Worm (Caenorhabditis elegans) whole organism, late embryonic: ENCODE data around the gene clec-47.

ENCODE experiments used
- C38D4.7 ChIP-seq: fragments of 200-800 bp; sonication (Bioruptor generic); optimal IDR thresholded peaks from 2 replicates; lab custom pipeline; 2018; ENCODE audit warnings: mild to moderate bottlenecking, missing genetic modification characterization, moderate library complexity, missing compliant biosample characterization
- F13H6.1 ChIP-seq: sonication (generic microtip); optimal IDR thresholded peaks from 2 replicates; lab custom pipeline; 2016; ENCODE audit warnings: missing genetic modification characterization, missing compliant biosample characterization
- ceh-19 ChIP-seq: fragments of 200-800 bp; sonication (Bioruptor generic); optimal IDR thresholded peaks from 2 replicates; lab custom pipeline; 2018; ENCODE audit warnings: mild to moderate bottlenecking, missing genetic modification characterization, missing compliant biosample characterization
- ceh-2 ChIP-seq: sonication (generic microtip); optimal IDR thresholded peaks from 2 replicates; lab custom pipeline; 2016; ENCODE audit warnings: missing genotype, missing genetic modification characterization, missing compliant biosample characterization
- ceh-22 ChIP-seq: sonication (generic microtip); optimal IDR thresholded peaks from 2 replicates; lab custom pipeline; 2017; ENCODE audit warnings: missing biosample characterization, missing genetic modification characterization
- ceh-30 ChIP-seq: fragments of 150-350 bp; optimal IDR thresholded peaks from 2 replicates; lab custom pipeline; 2014; ENCODE audit warnings: missing biosample characterization, missing genetic modification characterization
- ceh-9 ChIP-seq: sonication (generic microtip); optimal IDR thresholded peaks from 2 replicates; lab custom pipeline; 2016; ENCODE audit warnings: mild to moderate bottlenecking, missing genetic modification characterization, inconsistent platforms, missing compliant biosample characterization
- pqm-1 ChIP-seq: sonication (generic microtip); optimal IDR thresholded peaks from 2 replicates; lab custom pipeline; 2016; ENCODE audit warnings: missing genetic modification characterization, missing compliant biosample characterization

DNA sequence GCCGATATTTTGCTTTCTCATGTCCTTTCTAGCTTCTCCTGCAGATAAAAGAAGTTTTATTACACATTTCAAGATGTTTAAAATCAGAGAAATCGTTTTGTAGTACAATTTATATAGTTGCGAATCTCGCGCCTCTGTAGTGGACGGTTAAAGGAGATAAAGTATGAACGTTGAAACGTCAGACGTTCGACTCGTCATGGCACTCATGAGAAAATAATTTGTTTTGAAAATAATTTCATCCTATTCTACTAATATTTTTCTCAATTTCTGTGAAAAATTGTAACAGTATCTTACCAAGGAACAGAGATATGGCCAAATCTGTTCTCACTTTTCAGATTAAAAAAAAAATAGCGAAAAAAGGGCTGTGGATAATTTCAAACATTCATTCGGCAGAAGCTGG, 27.8 kb upstream of the clec-47 start, which contains the start of gene T09F5.20:
- TF ChIP-seq ceh-22: no peak
- no peak for TF ChIP-seq F13H6.1 (tag; lab: Kevin White, UChicago)
- TF ChIP-seq ceh-30 (tag; lab: Kevin White, UChicago): no peak
- TF ChIP-seq ceh-2 (tag; lab: Kevin White, UChicago): no peak
- TF ChIP-seq pqm-1 (tag; lab: Kevin White, UChicago): no peak
- no peak for TF ChIP-seq ceh-19 (GFP tag; lab: Kevin White, UChicago)
- no peak for TF ChIP-seq C38D4.7 (GFP tag; lab: Kevin White, UChicago)
- no peak for TF ChIP-seq ceh-9 (tag; lab: Kevin White, UChicago)
